Worm (Caenorhabditis elegans): Measurements from ENCODE around the gene srv-15.

The srv-15 gene

DNA sequence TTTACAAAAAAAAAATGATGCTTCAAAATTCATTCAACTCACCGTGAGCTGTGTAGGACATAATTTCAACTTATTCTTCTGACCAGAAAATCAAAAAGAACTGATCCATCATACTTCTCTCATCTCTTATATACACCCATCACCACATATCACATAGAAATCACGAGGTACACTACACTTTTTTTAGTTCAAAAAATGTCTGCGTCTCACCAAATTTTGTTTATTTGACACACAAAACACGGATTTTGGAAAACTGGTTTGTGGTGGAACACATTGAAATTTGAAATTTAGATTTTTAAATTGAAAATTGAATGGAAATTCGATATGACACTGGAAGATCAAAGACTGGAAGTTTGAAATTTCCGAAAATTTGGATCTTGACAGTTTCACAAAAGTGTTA is 5.3 kb upstream of the srv-15 start, which contains the start of gene Y105C5B.5:
Gene Y105C5B.5 (minus strand): TSS at position 103 of the 400 bp plus-strand sequence.
- no peak for TF ChIP-seq ceh-39 (tag; optimal IDR thresholded peaks at IDR 0.05)
- TF ChIP-seq unc-62 (GFP tag; optimal IDR thresholded peaks at IDR 0.05), result no peak
- no peak for TF ChIP-seq ceh-43 (GFP tag; optimal IDR thresholded peaks at IDR 0.05)
- no peak for TF ChIP-seq nhr-28 (tag; optimal IDR thresholded peaks at IDR 0.05)
- TF ChIP-seq nhr-237 (tag; optimal IDR thresholded peaks at IDR 0.05), result no peak
- TF ChIP-seq unc-39 (tag; optimal IDR thresholded peaks at IDR 0.05), result no peak
- TF ChIP-seq bed-3 (GFP tag; optimal IDR thresholded peaks at IDR 0.05), result no peak
- TF ChIP-seq sptf-1 (tag; optimal IDR thresholded peaks at IDR 0.05), result no peak
- no peak for TF ChIP-seq blmp-1 (tag; optimal IDR thresholded peaks at IDR 0.05)
- no peak for TF ChIP-seq flh-1 (GFP tag; optimal IDR thresholded peaks at IDR 0.05)
- no peak for TF ChIP-seq M03D4.4 (tag; optimal IDR thresholded peaks at IDR 0.05)
- no peak for TF ChIP-seq pha-4 (tag; optimal IDR thresholded peaks at IDR 0.05)
- TF ChIP-seq lin-32 (GFP tag; optimal IDR thresholded peaks at IDR 0.05), result no peak
- TF ChIP-seq mls-2 (tag; optimal IDR thresholded peaks at IDR 0.05), result no peak
- TF ChIP-seq lsy-2 (tag; optimal IDR thresholded peaks at IDR 0.05), result no peak

- no peak for TF ChIP-seq mls-2 (tag; optimal IDR thresholded peaks at IDR 0.05)
- no peak for TF ChIP-seq ceh-83 (GFP tag; optimal IDR thresholded peaks at IDR 0.05)
- TF ChIP-seq sem-2 (GFP tag; optimal IDR thresholded peaks at IDR 0.05), result no peak
- no peak for TF ChIP-seq nhr-76 (tag; optimal IDR thresholded peaks at IDR 0.05)
- no peak for TF ChIP-seq nhr-2 (tag; optimal IDR thresholded peaks at IDR 0.05)
Measured at ce11 chrIV:15908251-15908650, 1.9 kb downstream of the srv-15 start.

DNA sequence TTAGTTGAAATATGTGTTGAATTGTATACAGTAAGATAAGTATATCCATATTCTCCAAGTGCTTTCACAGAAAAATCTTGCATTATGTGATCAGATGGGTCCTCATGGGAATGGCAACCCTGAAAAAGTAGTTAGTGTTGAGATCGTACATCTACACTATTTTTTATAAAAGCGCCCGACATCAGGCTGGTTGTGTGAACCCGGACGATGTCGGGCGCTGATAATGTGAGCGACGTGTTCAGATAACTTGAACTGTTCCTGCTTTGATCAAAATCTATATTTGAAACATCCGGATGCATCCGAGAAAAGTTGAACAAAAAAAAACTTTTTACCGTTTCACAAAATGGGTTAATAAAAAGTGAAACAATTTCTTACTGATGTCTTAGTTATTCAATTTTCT is 8.7 kb downstream of the srv-15 start:
- no peak for TF ChIP-seq bed-3 (GFP tag; optimal IDR thresholded peaks at IDR 0.05)
- TF ChIP-seq lin-13 (tag; optimal IDR thresholded peaks at IDR 0.05), result no peak
- no peak for TF ChIP-seq snpc-4 (tag; optimal IDR thresholded peaks at IDR 0.05)
- no peak for TF ChIP-seq nhr-76 (tag; optimal IDR thresholded peaks at IDR 0.05)
- no peak for TF ChIP-seq unc-120 (tag; optimal IDR thresholded peaks at IDR 0.05; ENCODE audit: poor library complexity, severe bottlenecking)
- TF ChIP-seq unc-39 (tag; optimal IDR thresholded peaks at IDR 0.05), result no peak
- TF ChIP-seq zip-8 (tag; optimal IDR thresholded peaks at IDR 0.05), result no peak
- TF ChIP-seq elt-3 (tag; optimal IDR thresholded peaks at IDR 0.05), result no peak
- TF ChIP-seq nhr-12 (tag; optimal IDR thresholded peaks at IDR 0.05), result no peak
- no peak for TF ChIP-seq ces-1 (GFP tag; optimal IDR thresholded peaks at IDR 0.05)
- no peak for TF ChIP-seq ham-2 (GFP tag; optimal IDR thresholded peaks at IDR 0.05)
- no peak for TF ChIP-seq M03D4.4 (tag; optimal IDR thresholded peaks at IDR 0.05)
- TF ChIP-seq mep-1 (tag; optimal IDR thresholded peaks at IDR 0.05), result no peak
- TF ChIP-seq nhr-237 (tag; optimal IDR thresholded peaks at IDR 0.05), result no peak
- no peak for TF ChIP-seq sptf-1 (tag; optimal IDR thresholded peaks at IDR 0.05)
- TF ChIP-seq ztf-11 (tag; optimal IDR thresholded peaks at IDR 0.05), result no peak
- no peak for TF ChIP-seq ceh-43 (GFP tag; optimal IDR thresholded peaks at IDR 0.05)
- no peak for TF ChIP-seq sem-2 (GFP tag; optimal IDR thresholded peaks at IDR 0.05)

DNA sequence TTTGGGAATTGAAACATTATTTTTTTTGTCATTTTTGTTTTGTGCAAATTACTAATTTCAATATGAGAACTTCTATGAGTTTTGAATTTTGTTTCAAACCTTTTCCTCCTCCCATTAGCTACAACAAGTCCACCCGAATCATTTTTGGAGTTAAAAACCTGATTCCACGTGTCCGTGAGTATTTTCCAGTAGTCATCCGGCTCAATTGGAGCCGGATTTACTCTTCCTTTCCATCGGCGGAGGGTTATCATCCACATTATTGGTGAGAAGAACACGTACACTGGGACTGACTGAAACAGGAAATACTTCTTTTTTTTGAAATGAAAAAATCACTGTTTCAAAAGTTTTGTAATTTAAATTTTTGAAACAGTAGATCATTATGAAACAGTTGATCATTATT is 16.6 kb downstream of the srv-15 start:
- TF ChIP-seq ztf-11 (tag; optimal IDR thresholded peaks at IDR 0.05), result no peak
- TF ChIP-seq pha-4 (tag; optimal IDR thresholded peaks at IDR 0.05), result no peak
- no peak for TF ChIP-seq nhr-12 (tag; optimal IDR thresholded peaks at IDR 0.05)
- no peak for TF ChIP-seq unc-120 (tag; optimal IDR thresholded peaks at IDR 0.05; ENCODE audit: poor library complexity, severe bottlenecking)
- no peak for TF ChIP-seq lin-13 (tag; optimal IDR thresholded peaks at IDR 0.05)

DNA sequence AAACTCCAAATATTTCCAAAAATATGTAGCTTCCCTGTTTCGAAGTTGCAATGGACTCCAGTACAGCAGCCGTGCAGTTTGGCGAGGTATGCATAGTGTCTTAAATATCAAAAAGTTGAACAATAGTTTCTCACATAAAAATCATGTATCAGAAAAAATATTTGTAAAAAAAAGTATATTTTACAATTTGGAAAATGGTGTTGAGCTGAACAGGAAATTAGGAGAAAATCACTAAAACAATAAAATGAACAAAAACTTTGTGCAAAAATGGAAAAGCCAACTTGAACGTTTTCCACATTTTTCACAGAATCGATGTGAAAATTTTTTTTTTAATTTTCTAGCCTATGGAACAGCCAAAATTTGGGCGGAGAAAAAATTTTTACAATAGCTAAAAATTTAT is 20.4 kb downstream of the srv-15 start, which contains the start of gene Y105C5B.8:
Gene Y105C5B.8 (minus strand): TSS at position 101 of the 400 bp plus-strand sequence.
- no peak for TF ChIP-seq lin-32 (GFP tag; optimal IDR thresholded peaks at IDR 0.05)
- no peak for TF ChIP-seq nhr-76 (tag; optimal IDR thresholded peaks at IDR 0.05)
- TF ChIP-seq ham-2 (GFP tag; optimal IDR thresholded peaks at IDR 0.05), result no peak
- TF ChIP-seq bed-3 (GFP tag; optimal IDR thresholded peaks at IDR 0.05), result no peak
- no peak for TF ChIP-seq cnd-1 (tag; optimal IDR thresholded peaks at IDR 0.05)
- TF ChIP-seq ces-1 (GFP tag; optimal IDR thresholded peaks at IDR 0.05), result no peak

DNA sequence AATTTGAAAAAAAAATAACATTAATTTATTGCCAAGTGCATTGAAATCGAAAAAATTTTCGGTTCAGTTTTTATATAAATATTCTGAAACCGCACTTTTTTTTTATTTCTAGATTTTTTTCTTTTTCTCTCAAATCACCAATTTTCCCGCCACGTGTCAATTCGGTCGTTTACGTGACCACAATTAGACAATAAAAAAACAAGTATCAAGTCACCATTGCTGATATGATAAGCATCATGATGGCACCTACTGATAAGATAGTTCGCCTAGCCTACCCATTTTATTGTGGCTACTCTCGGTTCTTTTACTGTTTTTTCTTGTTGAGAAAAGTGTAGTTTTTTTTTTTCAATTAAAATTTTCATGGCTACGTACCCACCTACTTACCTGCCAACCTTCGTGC is 23.4 kb downstream of the srv-15 start:
- TF ChIP-seq tbx-8 (GFP tag; optimal IDR thresholded peaks at IDR 0.05) (no peak), nhr-76 (tag; optimal IDR thresholded peaks at IDR 0.05) (no peak), ceh-43 (GFP tag; optimal IDR thresholded peaks at IDR 0.05) (no peak), M03D4.4 (tag; optimal IDR thresholded peaks at IDR 0.05) (no peak), unc-120 (tag; optimal IDR thresholded peaks at IDR 0.05; ENCODE audit: poor library complexity, severe bottlenecking) (no peak)

Measured in whole organism, mixed stage, embryonic.